Fruit fly (Drosophila melanogaster) whole organism, pupa: ENCODE results near the gene Nmdar2.

Source experiments
- CG10348 ChIP-seq: fragments of 200-800 bp; sonication (Bioruptor generic); IDR thresholded peaks from 2 replicates; pipeline ENCODE4 v1.3.6; 2022; ENCODE audit warnings: missing biosample characterization, missing genetic modification characterization
- CG13204 ChIP-seq: fragments of 200-800 bp; sonication (Bioruptor generic); optimal IDR thresholded peaks from 2 replicates; lab custom pipeline; 2018; ENCODE audit warnings: missing biosample characterization, mild to moderate bottlenecking, missing genetic modification characterization, moderate library complexity
- CG4496 ChIP-seq: fragments of 200-800 bp; sonication (Bioruptor generic); IDR thresholded peaks from 3 replicates; pipeline ENCODE4 v1.3.6; 2022; ENCODE audit warnings: missing biosample characterization, missing genetic modification characterization
- D1 ChIP-seq: fragments of 200-800 bp; sonication (Bioruptor generic); optimal IDR thresholded peaks from 2 replicates; lab custom pipeline; 2018; ENCODE audit warnings: missing biosample characterization, mild to moderate bottlenecking, missing genetic modification characterization, moderate library complexity
- EcR ChIP-seq: fragments of 200-800 bp; sonication (Bioruptor generic); optimal IDR thresholded peaks from 3 replicates; lab custom pipeline; 2019; ENCODE audit warnings: missing biosample characterization, missing genetic modification characterization, mild to moderate bottlenecking, moderate library complexity, missing genetic modification reagents
- Pif1A ChIP-seq: fragments of 200-800 bp; sonication (Bioruptor generic); optimal IDR thresholded peaks from 3 replicates; lab custom pipeline; 2016; ENCODE audit warnings: missing biosample characterization, missing genetic modification characterization
- Pif1B ChIP-seq: fragments of 200-800 bp; sonication (Bioruptor generic); optimal IDR thresholded peaks from 3 replicates; lab custom pipeline; 2016; ENCODE audit warnings: missing biosample characterization, missing genetic modification characterization
- Snoo ChIP-seq: fragments of 200-800 bp; sonication (Bioruptor generic); optimal IDR thresholded peaks from 3 replicates; lab custom pipeline; 2017; ENCODE audit warnings: missing biosample characterization, mild to moderate bottlenecking, missing genetic modification characterization, inconsistent platforms
- rn ChIP-seq: fragments of 200-800 bp; sonication (Bioruptor generic); IDR thresholded peaks from 2 replicates; pipeline ENCODE4 v1.3.6; 2022; ENCODE audit warnings: missing biosample characterization, missing genetic modification characterization

DNA sequence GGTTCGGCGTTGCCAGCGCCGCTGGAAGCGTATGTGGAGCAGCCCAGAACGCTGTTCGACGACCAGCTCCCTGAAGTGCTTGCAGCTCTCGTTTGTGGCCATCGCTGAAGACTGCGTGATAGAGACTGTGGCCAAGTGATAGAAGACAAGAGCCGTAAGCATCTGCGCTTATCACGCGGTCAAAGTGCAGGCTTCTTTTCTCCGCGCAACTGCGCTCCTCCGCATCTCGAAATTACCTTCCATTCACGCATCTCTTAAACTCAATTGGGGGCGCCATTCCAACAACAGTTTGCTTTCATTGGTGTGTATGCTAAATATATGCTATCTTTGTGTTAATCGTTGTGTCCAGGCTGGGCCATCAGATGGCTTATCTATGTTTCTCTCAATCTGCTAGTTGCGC is 46.1 kb downstream of the Nmdar2 start, which contains the start of gene CG14787:
- TF ChIP-seq D1 (tag; lab: Kevin White, UChicago) (no peak), Pif1B (GFP tag; lab: Kevin White, UChicago) (no peak), EcR (GFP tag; lab: Kevin White, UChicago) (no peak), Snoo (no peak), CG10348 (no peak), CG13204 (GFP tag; lab: Kevin White, UChicago) (no peak), Pif1A (no peak), CG4496 (peak; percentile 52; the same call in 1 of the 3 replicates), rn (GFP tag; lab: Robert Waterston, UW) (no peak)
